Worm (Caenorhabditis elegans): ENCODE data around the gene F59A6.11.
A peak's percentile ranks its signal among the peaks of the same experiment; 100 is the strongest.

Gene F59A6.11

DNA sequence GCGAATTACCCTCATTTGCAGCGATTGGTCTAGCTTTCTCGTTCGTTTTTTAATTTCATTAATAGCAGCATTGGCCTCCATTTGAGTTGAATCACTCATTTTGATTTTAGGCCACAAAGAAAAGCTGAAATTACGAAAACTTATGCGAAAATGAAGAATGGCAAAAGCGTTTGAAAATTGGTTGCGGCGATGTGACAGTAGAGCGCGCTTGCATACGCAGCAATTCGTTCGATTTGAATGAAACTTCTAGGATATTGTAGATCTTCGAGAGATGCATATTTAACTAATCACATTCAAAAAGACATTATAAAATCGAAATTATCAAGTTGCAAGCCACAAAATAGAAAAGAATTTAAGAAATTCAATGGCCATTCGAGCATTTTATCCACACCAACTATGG, 38.8 kb downstream of the F59A6.11 start, which contains the start of gene ulp-2:
Gene ulp-2 (minus strand): TSS at position 158 of the 400 bp plus-strand sequence.
- TF ChIP-seq efl-1 (optimal IDR thresholded peaks at IDR 0.05), result peak; percentile 40 to 51
- TF ChIP-seq efl-1 (GFP tag; optimal IDR thresholded peaks at IDR 0.05 in 1 of 2), result peak; percentile 51 to 55
- TF ChIP-seq snu-23 (GFP tag; optimal IDR thresholded peaks at IDR 0.05), result peak; percentile 12
- TF ChIP-seq rnt-1 (tag; optimal IDR thresholded peaks at IDR 0.05), result peak; percentile 13
- TF ChIP-seq dpl-1 (GFP tag; optimal IDR thresholded peaks at IDR 0.05), result peak in 2 of 3 experiments; percentile 46 to 67
- TF ChIP-seq egl-13 (tag; optimal IDR thresholded peaks at IDR 0.05), result no peak
- TF ChIP-seq efl-3 (GFP tag; optimal IDR thresholded peaks at IDR 0.05), result no peak
- TF ChIP-seq lin-15B (tag; optimal IDR thresholded peaks at IDR 0.05), result peak; percentile 37
- peak; percentile 28 to 71 for TF ChIP-seq lin-35 (GFP tag; optimal IDR thresholded peaks at IDR 0.05)
- TF ChIP-seq lin-14 (GFP tag; optimal IDR thresholded peaks at IDR 0.05), result peak; percentile 22
- no peak for TF ChIP-seq ceh-90 (tag; optimal IDR thresholded peaks at IDR 0.05)
- TF ChIP-seq hpl-2 (GFP tag; optimal IDR thresholded peaks at IDR 0.05), result no peak
- peak; percentile 7 for TF ChIP-seq blmp-1 (tag; optimal IDR thresholded peaks at IDR 0.05)
- TF ChIP-seq mep-1 (tag; optimal IDR thresholded peaks at IDR 0.05), result peak; percentile 40
- TF ChIP-seq xbp-1 (tag; optimal IDR thresholded peaks at IDR 0.05), result no peak
- TF ChIP-seq lsy-2 (tag; optimal IDR thresholded peaks at IDR 0.05), result peak; percentile 12 to 46

- TF ChIP-seq nhr-77 (tag; optimal IDR thresholded peaks at IDR 0.05) (peak; percentile 49), dsc-1 (tag; optimal IDR thresholded peaks at IDR 0.05) (peak; percentile 8), ama-1 (optimal IDR thresholded peaks at IDR 0.05) (peak; percentile 32), zip-4 (GFP tag; optimal IDR thresholded peaks at IDR 0.05) (no peak), F16B12.6 (tag; optimal IDR thresholded peaks at IDR 0.05) (peak; percentile 56), isw-1 (GFP tag; IDR thresholded peaks at IDR 0.05) (peak; percentile 17), swsn-7 (tag; optimal IDR thresholded peaks at IDR 0.05) (peak; percentile 37), vab-15 (tag; optimal IDR thresholded peaks at IDR 0.05) (peak; percentile 61), nhr-90 (tag; optimal IDR thresholded peaks at IDR 0.05; ENCODE audit: poor library complexity) (peak; percentile 49), zag-1 (tag; optimal IDR thresholded peaks at IDR 0.05) (no peak), jun-1 (tag; optimal IDR thresholded peaks at IDR 0.05) (peak; percentile 2), lin-14 (GFP tag; optimal IDR thresholded peaks at IDR 0.05) (peak; percentile 53), unc-130 (tag; optimal IDR thresholded peaks at IDR 0.05) (peak; percentile 65), unc-98 (GFP tag; IDR thresholded peaks at IDR 0.05) (no peak), snu-23 (GFP tag; optimal IDR thresholded peaks at IDR 0.05) (peak; percentile 67), tbx-2 (tag; optimal IDR thresholded peaks at IDR 0.05) (peak; percentile 39), nhr-237 (tag; optimal IDR thresholded peaks at IDR 0.05) (peak; percentile 0), elt-2 (tag; optimal IDR thresholded peaks at IDR 0.05) (peak; percentile 46), lsy-2 (tag; optimal IDR thresholded peaks at IDR 0.05) (peak; percentile 52 to 85), sptf-1 (tag; optimal IDR thresholded peaks at IDR 0.05) (no peak), lir-3 (tag; optimal IDR thresholded peaks at IDR 0.05; ENCODE audit: poor library complexity) (peak; percentile 55), ets-5 (GFP tag; IDR thresholded peaks at IDR 0.05) (no peak), alr-1 (tag; optimal IDR thresholded peaks at IDR 0.05; ENCODE audit: borderline replicate concordance) (no peak), nhr-84 (tag; optimal IDR thresholded peaks at IDR 0.05) (no peak), irx-1 (tag; optimal IDR thresholded peaks at IDR 0.05) (no peak), nhr-47 (tag; optimal IDR thresholded peaks at IDR 0.05) (peak; percentile 53), rnt-1 (tag; optimal IDR thresholded peaks at IDR 0.05) (peak; percentile 85), Y116A8C.19 (tag; optimal IDR thresholded peaks at IDR 0.05; ENCODE audit: borderline replicate concordance) (no peak), nhr-20 (tag; optimal IDR thresholded peaks at IDR 0.05) (peak; percentile 49), ceh-82 (tag; optimal IDR thresholded peaks at IDR 0.05) (peak; percentile 44 to 79 (median 72)), ztf-11 (tag; optimal IDR thresholded peaks at IDR 0.05) (peak in 1 of 2 experiments; percentile 57), fkh-8 (tag; optimal IDR thresholded peaks at IDR 0.05) (peak; percentile 65), lin-15B (tag; optimal IDR thresholded peaks at IDR 0.05) (peak; percentile 48), efl-1 (optimal IDR thresholded peaks at IDR 0.05) (peak; percentile 71 to 73), efl-1 (GFP tag; optimal IDR thresholded peaks at IDR 0.05 in 1 of 2) (peak; percentile 65 to 94), lin-13 (GFP tag; optimal IDR thresholded peaks at IDR 0.05) (peak; percentile 47), xbp-1 (tag; optimal IDR thresholded peaks at IDR 0.05) (peak; percentile 41), dpl-1 (GFP tag; optimal IDR thresholded peaks at IDR 0.05) (peak; percentile 63 to 76 (median 68)), hpl-2 (GFP tag; optimal IDR thresholded peaks at IDR 0.05) (peak; percentile 19), lin-35 (GFP tag; optimal IDR thresholded peaks at IDR 0.05) (peak; percentile 59 to 86), C16A3.4 (tag; optimal IDR thresholded peaks at IDR 0.05) (peak; percentile 86), aly-2 (tag; optimal IDR thresholded peaks at IDR 0.05) (peak; percentile 23), skn-1 (tag; optimal IDR thresholded peaks at IDR 0.05) (peak; percentile 97), blmp-1 (tag; optimal IDR thresholded peaks at IDR 0.05) (peak; percentile 67), hlh-4 (tag; optimal IDR thresholded peaks at IDR 0.05) (no peak)
Observed at ce11 chrII:4955353-4955752, 43.2 kb downstream of the F59A6.11 start, which contains the start of gene pbs-3. TSS of gene pbs-3 (minus strand) at chrII:4955427.
